Fruit fly (Drosophila melanogaster): ENCODE data around the gene vilya.

vilya gene

dm6 chrX:2726420-2726819 lies at the start of gene vilya:
TSS of gene vilya (plus strand) at chrX:2726678.
- TF ChIP-seq psq (optimal IDR thresholded peaks at IDR 0.05) (no peak), insv (optimal IDR thresholded peaks at IDR 0.05) (no peak), Myc (optimal IDR thresholded peaks at IDR 0.05) (no peak), h (optimal IDR thresholded peaks at IDR 0.05) (no peak), ttk (optimal IDR thresholded peaks at IDR 0.05) (no peak), Sin3A (optimal IDR thresholded peaks at IDR 0.05) (no peak)

dm6 chrX:2677024-2677589 lies 49.4 kb upstream of the vilya start:
- TF ChIP-seq psq (optimal IDR thresholded peaks at IDR 0.05) (no peak), ttk (optimal IDR thresholded peaks at IDR 0.05) (no peak), Sin3A (optimal IDR thresholded peaks at IDR 0.05) (no peak), insv (optimal IDR thresholded peaks at IDR 0.05) (no peak), Myc (optimal IDR thresholded peaks at IDR 0.05) (no peak), h (optimal IDR thresholded peaks at IDR 0.05) (no peak)

DNA sequence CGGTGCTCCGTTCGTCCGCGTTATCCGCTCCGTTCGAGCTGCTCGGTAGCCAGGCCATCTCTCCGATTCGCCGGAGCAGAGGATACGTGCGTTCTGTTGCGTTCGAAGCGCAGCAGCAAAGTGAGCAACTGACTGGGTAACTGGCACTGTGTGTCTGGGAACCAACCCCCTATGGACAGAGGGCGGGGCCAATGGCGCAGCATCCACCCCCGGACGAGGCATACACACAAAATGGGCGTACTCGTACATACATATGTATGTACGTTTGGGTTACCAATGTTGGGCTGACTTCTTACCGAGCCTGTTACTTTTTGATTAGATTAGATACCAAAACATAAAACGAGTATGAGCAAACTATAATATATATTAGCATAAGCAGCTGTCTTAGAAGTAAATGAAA lies 44.9 kb upstream of the vilya start, which contains the start of gene HLH3B:
Gene HLH3B (minus strand): TSS at position 123 of the 400 bp plus-strand sequence.
- TF ChIP-seq ttk (optimal IDR thresholded peaks at IDR 0.05) (no peak), Myc (optimal IDR thresholded peaks at IDR 0.05) (no peak), psq (optimal IDR thresholded peaks at IDR 0.05) (no peak), h (optimal IDR thresholded peaks at IDR 0.05) (no peak), insv (optimal IDR thresholded peaks at IDR 0.05) (no peak), Sin3A (optimal IDR thresholded peaks at IDR 0.05) (no peak)

dm6 chrX:2682832-2683231 lies 43.6 kb upstream of the vilya start, which contains the start of gene CG2652:
TSS of gene CG2652 (minus strand) at chrX:2682932.
- TF ChIP-seq insv (optimal IDR thresholded peaks at IDR 0.05) (no peak), Myc (optimal IDR thresholded peaks at IDR 0.05) (no peak), h (optimal IDR thresholded peaks at IDR 0.05) (no peak), psq (optimal IDR thresholded peaks at IDR 0.05) (no peak), ttk (optimal IDR thresholded peaks at IDR 0.05) (no peak), Sin3A (optimal IDR thresholded peaks at IDR 0.05) (no peak)

DNA sequence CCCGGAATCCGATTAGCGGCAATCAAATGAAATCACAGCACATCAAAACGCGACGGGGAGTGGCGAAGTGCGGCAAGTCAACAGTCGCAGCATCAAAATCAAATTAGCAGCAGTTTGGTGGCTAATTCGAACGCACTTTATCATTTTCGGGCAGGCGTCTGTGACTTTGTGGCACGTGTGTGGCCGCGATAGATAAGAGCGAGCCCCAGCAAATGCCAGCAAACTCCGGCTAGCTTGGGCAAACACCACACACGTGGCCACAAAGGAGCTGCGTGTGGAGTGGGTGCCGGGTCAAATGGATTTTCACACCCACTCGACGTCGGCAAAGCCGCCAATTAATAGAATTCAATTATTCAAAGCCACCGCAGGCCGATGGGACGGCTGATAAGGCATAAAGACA lies 42.6 kb upstream of the vilya start:
- TF ChIP-seq Sin3A (optimal IDR thresholded peaks at IDR 0.05) = no peak
- no peak for TF ChIP-seq psq (optimal IDR thresholded peaks at IDR 0.05)
- no peak for TF ChIP-seq insv (optimal IDR thresholded peaks at IDR 0.05)
- no peak for TF ChIP-seq h (optimal IDR thresholded peaks at IDR 0.05)
- TF ChIP-seq ttk (optimal IDR thresholded peaks at IDR 0.05) = no peak
- no peak for TF ChIP-seq Myc (optimal IDR thresholded peaks at IDR 0.05)

dm6 chrX:2684442-2684841 lies 42.0 kb upstream of the vilya start:
- TF ChIP-seq h (optimal IDR thresholded peaks at IDR 0.05) = no peak
- TF ChIP-seq psq (optimal IDR thresholded peaks at IDR 0.05) = no peak
- TF ChIP-seq Myc (optimal IDR thresholded peaks at IDR 0.05) = no peak
- no peak for TF ChIP-seq insv (optimal IDR thresholded peaks at IDR 0.05)
- no peak for TF ChIP-seq ttk (optimal IDR thresholded peaks at IDR 0.05)
- TF ChIP-seq Sin3A (optimal IDR thresholded peaks at IDR 0.05) = no peak

DNA sequence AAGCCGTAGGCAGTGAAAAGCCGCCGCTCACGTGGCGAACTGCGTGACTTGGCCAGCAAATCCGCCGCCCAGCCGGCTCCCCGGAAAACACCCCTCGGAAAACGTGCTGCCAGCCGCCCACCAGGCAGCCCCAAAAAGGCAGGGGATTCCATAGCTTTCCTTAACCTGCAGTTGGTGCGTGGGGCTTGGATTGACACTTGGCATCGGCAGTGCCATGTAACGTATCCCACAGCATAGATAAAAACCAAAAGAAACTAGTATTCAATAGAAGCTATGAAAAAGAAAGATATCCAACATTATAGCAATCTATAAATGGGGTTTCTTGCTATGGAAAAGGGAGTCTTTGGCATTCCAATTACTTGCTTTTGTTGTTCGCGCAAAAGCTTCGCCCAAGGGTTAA lies 41.5 kb upstream of the vilya start:
- TF ChIP-seq ttk (optimal IDR thresholded peaks at IDR 0.05) (no peak), psq (optimal IDR thresholded peaks at IDR 0.05) (no peak), Myc (optimal IDR thresholded peaks at IDR 0.05) (no peak), Sin3A (optimal IDR thresholded peaks at IDR 0.05) (no peak), h (optimal IDR thresholded peaks at IDR 0.05) (no peak), insv (optimal IDR thresholded peaks at IDR 0.05) (no peak)

DNA sequence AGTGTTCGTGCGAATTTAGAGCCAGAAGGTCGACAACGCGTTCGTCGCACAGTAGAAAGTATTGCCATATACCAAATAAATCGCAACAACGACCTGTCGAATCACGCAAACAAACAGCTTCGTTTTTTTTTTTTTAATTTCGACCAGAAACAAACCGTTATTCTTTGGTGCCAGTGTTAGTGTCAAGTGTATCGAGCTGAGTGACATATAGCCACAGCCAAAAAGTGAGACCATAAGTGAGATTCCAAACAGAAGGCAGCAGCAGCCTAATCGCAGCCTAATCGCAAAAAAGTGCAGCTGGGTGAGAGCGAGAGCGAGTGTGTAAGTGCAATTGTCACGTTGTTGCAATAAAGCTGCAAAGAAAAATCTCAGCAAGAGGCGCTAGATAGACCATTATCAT lies 40.9 kb upstream of the vilya start, which contains the start of gene per:
Gene per (plus strand): TSS at position 1 of the 400 bp plus-strand sequence.
- TF ChIP-seq Sin3A (optimal IDR thresholded peaks at IDR 0.05) = no peak
- TF ChIP-seq insv (optimal IDR thresholded peaks at IDR 0.05) = no peak
- TF ChIP-seq Myc (optimal IDR thresholded peaks at IDR 0.05) = no peak
- no peak for TF ChIP-seq ttk (optimal IDR thresholded peaks at IDR 0.05)
- no peak for TF ChIP-seq psq (optimal IDR thresholded peaks at IDR 0.05)
- no peak for TF ChIP-seq h (optimal IDR thresholded peaks at IDR 0.05)

- TF ChIP-seq ttk (optimal IDR thresholded peaks at IDR 0.05) (no peak), insv (optimal IDR thresholded peaks at IDR 0.05) (no peak), psq (optimal IDR thresholded peaks at IDR 0.05) (no peak), h (optimal IDR thresholded peaks at IDR 0.05) (no peak), Myc (optimal IDR thresholded peaks at IDR 0.05) (no peak), Sin3A (optimal IDR thresholded peaks at IDR 0.05) (no peak)
These were observed 39.5 kb upstream of the vilya start for dm6 chrX:2686930-2687329.

- TF ChIP-seq psq (optimal IDR thresholded peaks at IDR 0.05) (no peak), ttk (optimal IDR thresholded peaks at IDR 0.05) (no peak), insv (optimal IDR thresholded peaks at IDR 0.05) (no peak), Myc (optimal IDR thresholded peaks at IDR 0.05) (no peak), Sin3A (optimal IDR thresholded peaks at IDR 0.05) (no peak), h (optimal IDR thresholded peaks at IDR 0.05) (no peak)
These were observed 36.1 kb upstream of the vilya start for dm6 chrX:2690376-2690775.

DNA sequence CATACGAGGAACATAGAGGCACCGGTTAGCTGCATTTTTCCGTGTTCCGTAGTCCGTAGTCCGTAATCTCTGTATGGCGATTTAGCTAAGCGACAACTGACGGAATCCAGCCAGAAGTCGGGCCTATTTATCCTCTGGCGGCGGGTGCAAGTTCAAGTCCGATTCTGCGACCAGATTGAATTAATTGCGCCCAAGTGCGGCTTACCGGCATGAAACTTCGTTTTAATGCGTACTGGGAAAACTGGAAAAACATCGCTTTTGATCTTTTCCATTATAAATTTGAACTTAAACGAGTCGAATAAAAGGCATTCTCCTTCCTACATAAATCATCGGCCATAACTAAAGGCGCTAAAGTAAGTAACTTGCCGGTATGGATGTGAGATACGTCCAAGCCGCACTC lies 32.7 kb upstream of the vilya start, which contains the start of gene dyw:
Gene dyw (minus strand): TSS at position 101 of the 400 bp plus-strand sequence.
- TF ChIP-seq h (optimal IDR thresholded peaks at IDR 0.05) = no peak
- no peak for TF ChIP-seq Myc (optimal IDR thresholded peaks at IDR 0.05)

DNA sequence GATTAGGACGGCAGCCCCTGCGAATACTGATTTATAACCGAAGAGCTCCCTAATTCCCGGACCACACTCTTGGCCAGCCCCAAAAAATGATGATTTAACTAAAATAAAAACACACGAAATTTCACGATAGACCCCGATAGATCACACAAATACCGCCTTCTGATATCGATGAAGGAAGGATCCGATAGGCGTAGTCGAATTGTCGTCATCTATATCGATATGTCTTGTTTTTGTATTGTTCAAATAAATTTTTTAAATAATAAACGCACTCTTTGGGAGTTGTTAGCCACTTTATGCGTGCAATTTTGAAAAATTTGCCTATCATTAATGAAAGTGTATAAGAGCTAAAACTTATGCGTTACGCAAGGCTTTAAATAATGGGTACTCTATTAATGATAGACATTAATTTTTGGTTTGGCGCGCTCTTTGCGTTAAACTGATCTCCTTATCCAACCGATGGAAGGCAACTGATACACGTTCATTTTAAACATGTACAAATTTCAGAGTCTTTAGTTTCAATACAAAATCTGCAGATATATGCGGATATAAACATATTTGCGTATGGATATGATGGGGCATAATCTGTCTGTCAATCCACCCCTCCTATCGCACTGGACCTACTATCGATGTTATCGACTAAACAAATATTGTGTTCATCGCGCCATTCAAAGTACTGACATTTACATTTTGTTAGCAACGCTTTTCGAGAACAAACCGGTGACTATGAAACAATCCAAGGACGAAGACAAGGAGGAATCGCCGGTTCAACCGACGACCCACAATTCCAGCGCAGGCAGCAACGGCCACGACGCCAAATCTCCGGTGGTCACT lies 28.2 kb upstream of the vilya start, which contains the start of the genes Spg7 and Lint-O:
Gene Spg7 (minus strand): TSS at position 148 of the 831 bp plus-strand sequence.
Gene Lint-O (plus strand): TSS at position 638 of the 831 bp plus-strand sequence.
- TF ChIP-seq h (optimal IDR thresholded peaks at IDR 0.05) = no peak
- TF ChIP-seq insv (optimal IDR thresholded peaks at IDR 0.05) = no peak
- TF ChIP-seq Sin3A (optimal IDR thresholded peaks at IDR 0.05) = no peak
- no peak for TF ChIP-seq Myc (optimal IDR thresholded peaks at IDR 0.05)
- no peak for TF ChIP-seq psq (optimal IDR thresholded peaks at IDR 0.05)
- TF ChIP-seq ttk (optimal IDR thresholded peaks at IDR 0.05) = no peak
